Fruit fly (Drosophila melanogaster) whole organism, embryonic: Measurements from ENCODE around the gene Gpdh3.
A peak's percentile ranks its signal among the peaks of the same experiment; 100 is the strongest.

ENCODE experiments used
- Atf3 ChIP-seq: fragments of 200-800 bp; sonication (Bioruptor generic); optimal IDR thresholded peaks from 3 replicates; lab custom pipeline; 2016; ENCODE audit warnings: missing biosample characterization, missing genetic modification characterization
- CG10959 ChIP-seq: fragments of 200-800 bp; sonication (Bioruptor generic); IDR thresholded peaks from 2 replicates; pipeline ENCODE4 v1.3.6; 2022; ENCODE audit warnings: missing biosample characterization, missing genetic modification characterization
- CG11560 ChIP-seq: fragments of 200-800 bp; sonication (Bioruptor generic); IDR thresholded peaks from 3 replicates; pipeline ENCODE4 v1.3.6; 2022; ENCODE audit warnings: missing biosample characterization, missing genetic modification characterization
- CG12769 ChIP-seq: fragments of 200-800 bp; sonication (Bioruptor generic); optimal IDR thresholded peaks from 2 replicates; lab custom pipeline; 2019; ENCODE audit warnings: missing biosample characterization, mild to moderate bottlenecking, missing genetic modification characterization, moderate library complexity
- CG14014 ChIP-seq: fragments of 200-800 bp; sonication (Bioruptor generic); IDR thresholded peaks from 2 replicates; pipeline ENCODE4 v1.3.6; 2022; ENCODE audit warnings: missing biosample characterization, missing genetic modification characterization
- CG15073 ChIP-seq: fragments of 200-800 bp; sonication (Bioruptor generic); optimal IDR thresholded peaks from 2 replicates; lab custom pipeline; 2016; ENCODE audit warnings: missing biosample characterization, missing genetic modification characterization
- CG16779 ChIP-seq: fragments of 200-800 bp; sonication (Bioruptor generic); IDR thresholded peaks from 2 replicates; pipeline ENCODE4 v1.3.6; 2022; ENCODE audit warnings: missing biosample characterization, missing genetic modification characterization
- CG2678 ChIP-seq: fragments of 200-800 bp; sonication (Bioruptor generic); optimal IDR thresholded peaks from 3 replicates; lab custom pipeline; 2019; ENCODE audit warnings: missing biosample characterization, mild to moderate bottlenecking, missing genetic modification characterization, moderate library complexity
- CG3065 ChIP-seq: fragments of 200-800 bp; sonication (Bioruptor generic); optimal IDR thresholded peaks from 2 replicates; lab custom pipeline; 2016; ENCODE audit warnings: missing biosample characterization, missing genetic modification characterization
- CG31224 ChIP-seq: fragments of 200-800 bp; sonication (Bioruptor generic); IDR thresholded peaks from 2 replicates; pipeline ENCODE4 v1.3.6; 2022; ENCODE audit warnings: missing biosample characterization, missing genetic modification characterization
- CG33213 ChIP-seq: fragments of 200-800 bp; sonication (Bioruptor generic); optimal IDR thresholded peaks from 3 replicates; lab custom pipeline; 2016; ENCODE audit warnings: missing biosample characterization, missing genetic modification characterization
- CG4404 ChIP-seq: fragments of 200-800 bp; sonication (Bioruptor generic); IDR thresholded peaks from 2 replicates; pipeline ENCODE4 v1.3.6; 2022; ENCODE audit warnings: missing biosample characterization, missing genetic modification characterization
- CG5245 ChIP-seq: fragments of 200-800 bp; sonication (Bioruptor generic); optimal IDR thresholded peaks from 3 replicates; lab custom pipeline; 2016; ENCODE audit warnings: missing biosample characterization, missing genetic modification characterization
- CG6683 ChIP-seq: fragments of 200-800 bp; sonication (Bioruptor generic); optimal IDR thresholded peaks from 2 replicates; lab custom pipeline; 2017; ENCODE audit warnings: missing biosample characterization, mild to moderate bottlenecking, missing genetic modification characterization, missing genetic modification reagents
- CG7839 ChIP-seq: fragments of 200-800 bp; sonication (Bioruptor generic); optimal IDR thresholded peaks from 3 replicates; lab custom pipeline; 2018; ENCODE audit warnings: missing biosample characterization, mild to moderate bottlenecking, missing genetic modification characterization, moderate library complexity
- Fer3 ChIP-seq: fragments of 200-800 bp; sonication (Bioruptor generic); optimal IDR thresholded peaks from 2 replicates; lab custom pipeline; 2018; ENCODE audit warnings: missing biosample characterization, mild to moderate bottlenecking, missing genetic modification characterization, moderate library complexity
- HHEX ChIP-seq: fragments of 200-800 bp; sonication (Bioruptor generic); optimal IDR thresholded peaks from 3 replicates; lab custom pipeline; 2017; ENCODE audit warnings: missing biosample characterization, mild to moderate bottlenecking, missing genetic modification characterization, missing genetic modification reagents
- Hmx ChIP-seq: fragments of 200-800 bp; sonication (Bioruptor generic); optimal IDR thresholded peaks from 2 replicates; lab custom pipeline; 2016; ENCODE audit warnings: missing biosample characterization, missing genetic modification characterization
- Lim3 ChIP-seq: fragments of 200-800 bp; sonication (Bioruptor generic); IDR thresholded peaks from 2 replicates; pipeline ENCODE4 v1.3.6; 2022; ENCODE audit warnings: missing biosample characterization, missing genetic modification characterization
- NC2α ChIP-seq: fragments of 200-800 bp; sonication (Bioruptor generic); optimal IDR thresholded peaks from 2 replicates; lab custom pipeline; 2016; ENCODE audit warnings: missing biosample characterization, missing genetic modification characterization
- NK7.1 ChIP-seq: fragments of 200-800 bp; sonication (Bioruptor generic); optimal IDR thresholded peaks from 3 replicates; lab custom pipeline; 2016; ENCODE audit warnings: missing biosample characterization, missing genetic modification characterization
- Opbp ChIP-seq: fragments of 200-800 bp; sonication (Bioruptor generic); IDR thresholded peaks from 3 replicates; pipeline ENCODE4 v1.3.6; 2022; ENCODE audit warnings: missing biosample characterization, missing genetic modification characterization; ENCODE audit not compliant: partially characterized antibody
- Ssrp ChIP-seq: fragments of 200-800 bp; sonication (Bioruptor generic); optimal IDR thresholded peaks from 2 replicates; lab custom pipeline; 2018; ENCODE audit warnings: missing biosample characterization, mild to moderate bottlenecking, missing genetic modification characterization, moderate library complexity
- Xrp1 ChIP-seq: fragments of 200-800 bp; sonication (Bioruptor generic); IDR thresholded peaks from 2 replicates; pipeline ENCODE4 v1.3.6; 2022; ENCODE audit warnings: missing biosample characterization, missing genetic modification characterization
- abd-A ChIP-seq: fragments of 200-800 bp; sonication (Bioruptor generic); optimal IDR thresholded peaks from 3 replicates; lab custom pipeline; 2019; ENCODE audit warnings: missing biosample characterization, mild to moderate bottlenecking, missing genetic modification characterization, moderate library complexity
- ato ChIP-seq: fragments of 200-800 bp; sonication (Bioruptor generic); IDR thresholded peaks from 2 replicates; pipeline ENCODE4 v1.3.6; 2022; ENCODE audit warnings: missing biosample characterization, missing genetic modification characterization; ENCODE audit not compliant: partially characterized antibody
- bab2 ChIP-seq: fragments of 200-800 bp; sonication (Bioruptor generic); optimal IDR thresholded peaks from 2 replicates; lab custom pipeline; 2016; ENCODE audit warnings: missing biosample characterization, missing genetic modification characterization
- bcd ChIP-seq: fragments of 200-800 bp; sonication (Bioruptor generic); optimal IDR thresholded peaks from 2 replicates; lab custom pipeline; 2017; ENCODE audit warnings: missing biosample characterization, mild to moderate bottlenecking, missing genetic modification characterization
- caup ChIP-seq: fragments of 200-800 bp; sonication (Bioruptor generic); optimal IDR thresholded peaks from 3 replicates; lab custom pipeline; 2017; ENCODE audit warnings: missing biosample characterization, mild to moderate bottlenecking, missing genetic modification characterization, moderate library complexity; ENCODE audit not compliant: severe bottlenecking
- cg ChIP-seq: fragments of 200-800 bp; sonication (Bioruptor generic); optimal IDR thresholded peaks from 3 replicates; lab custom pipeline; 2019; ENCODE audit warnings: missing biosample characterization, mild to moderate bottlenecking, missing genetic modification characterization, moderate library complexity
- chif ChIP-seq, 2 experiments: fragments of 200-800 bp; sonication (Bioruptor generic); optimal IDR thresholded peaks; 3 replicates each; lab custom pipeline; 2016; ENCODE audit warnings: missing biosample characterization in 2 of 2, missing genetic modification characterization in 2 of 2
- chinmo ChIP-seq: fragments of 200-800 bp; sonication (Bioruptor generic); IDR thresholded peaks from 4 replicates; pipeline ENCODE4 v1.3.6; 2022; ENCODE audit warnings: missing biosample characterization, missing genetic modification characterization; ENCODE audit not compliant: partially characterized antibody
- en ChIP-seq: fragments of 200-800 bp; sonication (Bioruptor generic); optimal IDR thresholded peaks from 2 replicates; lab custom pipeline; 2016; ENCODE audit warnings: missing biosample characterization, missing genetic modification characterization
- esg ChIP-seq: fragments of 200-800 bp; sonication (Bioruptor generic); conservative IDR thresholded peaks from 2 replicates; pipeline ENCODE4 v1.3.6; 2022; ENCODE audit warnings: missing biosample characterization, missing genetic modification characterization
- eve ChIP-seq, 2 experiments: fragments of >200 bp; optimal IDR thresholded peaks; 2 replicates each; lab custom pipeline; 2017; ENCODE audit warnings: missing biosample characterization in 2 of 2, missing genetic modification characterization in 2 of 2
- exex ChIP-seq: fragments of 200-800 bp; sonication (Bioruptor generic); optimal IDR thresholded peaks from 4 replicates; lab custom pipeline; 2018; ENCODE audit warnings: missing biosample characterization, mild to moderate bottlenecking, missing genetic modification characterization, moderate library complexity
- gem ChIP-seq: fragments of 200-800 bp; sonication (Bioruptor generic); optimal IDR thresholded peaks from 2 replicates; lab custom pipeline; 2019; ENCODE audit warnings: missing biosample characterization, mild to moderate bottlenecking, missing genetic modification characterization, moderate library complexity
- gsb-n ChIP-seq: fragments of 200-800 bp; sonication (Bioruptor generic); optimal IDR thresholded peaks from 3 replicates; lab custom pipeline; 2018; ENCODE audit warnings: missing biosample characterization, mild to moderate bottlenecking, missing genetic modification characterization
- ham ChIP-seq: fragments of 200-800 bp; sonication (Bioruptor generic); IDR thresholded peaks from 2 replicates; pipeline ENCODE4 v1.3.6; 2022; ENCODE audit warnings: missing biosample characterization, missing genetic modification characterization
- jigr1 ChIP-seq: fragments of 200-800 bp; sonication (Bioruptor generic); IDR thresholded peaks from 3 replicates; pipeline ENCODE4 v1.3.6; 2022; ENCODE audit warnings: missing biosample characterization, missing genetic modification characterization
- jing ChIP-seq: fragments of 200-800 bp; sonication (Bioruptor generic); optimal IDR thresholded peaks from 2 replicates; lab custom pipeline; 2018; ENCODE audit warnings: missing biosample characterization, mild to moderate bottlenecking, missing genetic modification characterization
- lov ChIP-seq, 2 experiments: fragments of 200-800 bp in 1 of 2; fragments of >200 bp in 1 of 2; sonication (Bioruptor generic) in 1 of 2; IDR thresholded peaks in 1 of 2; optimal IDR thresholded peaks in 1 of 2; 2 replicates in 1 of 2; 3 replicates in 1 of 2; pipeline versions ENCODE4 v1.3.6 to Lab custom; 2017 to 2022; ENCODE audit warnings: missing biosample characterization in 1 of 2, missing genetic modification characterization in 1 of 2
- mld ChIP-seq: fragments of 200-800 bp; sonication (Bioruptor generic); IDR thresholded peaks from 3 replicates; pipeline ENCODE4 v1.3.6; 2022; ENCODE audit warnings: missing biosample characterization, missing genetic modification characterization; ENCODE audit not compliant: partially characterized antibody
- pho ChIP-seq: fragments of 200-800 bp; sonication (Bioruptor generic); optimal IDR thresholded peaks from 2 replicates; lab custom pipeline; 2016; ENCODE audit warnings: missing biosample characterization, missing genetic modification characterization
- pnt ChIP-seq: fragments of 200-800 bp; sonication (Bioruptor generic); optimal IDR thresholded peaks from 3 replicates; lab custom pipeline; 2016; ENCODE audit warnings: missing biosample characterization, missing genetic modification characterization
- pum ChIP-seq: fragments of 200-800 bp; sonication (Bioruptor generic); optimal IDR thresholded peaks from 2 replicates; lab custom pipeline; 2016; ENCODE audit warnings: missing biosample characterization, missing genetic modification characterization
- rib ChIP-seq: fragments of 200-800 bp; sonication (Bioruptor generic); IDR thresholded peaks from 2 replicates; pipeline ENCODE4 v1.3.6; 2022; ENCODE audit warnings: missing biosample characterization, missing genetic modification characterization
- slp2 ChIP-seq: fragments of 200-800 bp; sonication (Bioruptor generic); optimal IDR thresholded peaks from 2 replicates; lab custom pipeline; 2016; ENCODE audit warnings: missing biosample characterization, missing genetic modification characterization
- tll ChIP-seq, 2 experiments: fragments of 200-800 bp in 1 of 2; fragments of >200 bp in 1 of 2; sonication (Bioruptor generic) in 1 of 2; optimal IDR thresholded peaks; 2 replicates each; lab custom pipeline; 2017 to 2019; ENCODE audit warnings: missing biosample characterization in 2 of 2, missing genetic modification characterization in 2 of 2, mild to moderate bottlenecking in 1 of 2, moderate library complexity in 1 of 2
- twi ChIP-seq: fragments of 200-800 bp; optimal IDR thresholded peaks from 2 replicates; lab custom pipeline; 2019; ENCODE audit warnings: missing biosample characterization, mild to moderate bottlenecking, missing genetic modification characterization, moderate library complexity

The Gpdh3 gene

DNA sequence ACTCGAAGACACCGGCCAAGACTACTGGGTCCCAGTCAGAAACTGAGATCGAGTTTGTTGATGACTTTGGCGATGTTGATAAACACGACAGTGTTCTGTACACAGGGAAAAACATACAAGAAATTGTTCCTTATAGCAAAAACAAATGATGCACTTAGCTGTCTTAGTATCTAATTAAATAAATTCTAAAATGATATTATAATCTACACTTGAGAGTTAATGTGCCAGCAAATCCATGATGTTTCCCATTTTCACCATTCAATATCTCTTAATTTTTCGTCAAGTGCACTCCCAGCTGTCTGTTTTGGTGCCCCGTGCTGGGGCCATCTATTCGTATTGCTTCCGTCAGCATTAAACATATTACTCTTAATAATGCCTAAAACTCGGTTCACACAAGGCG is 18.4 kb downstream of the Gpdh3 start (continued):
- no peak for TF ChIP-seq gsb-n (tag; lab: Kevin White, UChicago)
- TF ChIP-seq NC2α (GFP tag; lab: Kevin White, UChicago) = no peak
- TF ChIP-seq CG14014 = peak; percentile 29; the same call in 1 of the 2 replicates
- no peak for TF ChIP-seq exex
- TF ChIP-seq CG4404 = no peak
- no peak for TF ChIP-seq mld (GFP tag; lab: Robert Waterston, UW)
- TF ChIP-seq CG3065 (GFP tag; lab: Kevin White, UChicago) = no peak
- no peak for TF ChIP-seq Ssrp (tag; lab: Kevin White, UChicago)
- no peak for TF ChIP-seq Hmx (GFP tag; lab: Kevin White, UChicago)
- TF ChIP-seq bab2 (GFP tag; lab: Kevin White, UChicago) = no peak
- TF ChIP-seq pnt (GFP tag; lab: Kevin White, UChicago) = no peak
- peak; percentile 40 for TF ChIP-seq CG12769 (tag; lab: Kevin White, UChicago)
- TF ChIP-seq pum (GFP tag; lab: Kevin White, UChicago) = no peak
- no peak for TF ChIP-seq CG7839
- TF ChIP-seq Xrp1 (GFP tag; lab: Robert Waterston, UW) = peak; percentile 54; the same call in 1 of the 2 replicates
- no peak for TF ChIP-seq Fer3 (tag; lab: Kevin White, UChicago)
- no peak for TF ChIP-seq gem (tag; lab: Kevin White, UChicago)
- TF ChIP-seq jigr1 (GFP tag; lab: Robert Waterston, UW) = no peak
- TF ChIP-seq en = no peak
- no peak for TF ChIP-seq lov (optimal IDR thresholded peaks at IDR 0.05; lab: Kevin White, UChicago)
- no peak for TF ChIP-seq lov (GFP tag; IDR thresholded peaks at IDR 0.05; lab: Robert Waterston, UW)
- no peak for TF ChIP-seq jing (GFP tag; lab: Kevin White, UChicago)
- no peak for TF ChIP-seq chinmo
- no peak for TF ChIP-seq caup (GFP tag; lab: Kevin White, UChicago)
- no peak for TF ChIP-seq CG16779
- no peak for TF ChIP-seq pho (GFP tag; lab: Kevin White, UChicago)
- TF ChIP-seq Lim3 (GFP tag; lab: Robert Waterston, UW) = no peak
- TF ChIP-seq Atf3 (GFP tag; lab: Kevin White, UChicago) = no peak
- TF ChIP-seq CG2678 (tag; lab: Kevin White, UChicago) = no peak
- TF ChIP-seq abd-A (tag; lab: Kevin White, UChicago) = no peak
- peak; percentile 27 for TF ChIP-seq bcd
- TF ChIP-seq ato = no peak
- TF ChIP-seq CG31224 = peak; percentile 42; the same call in 1 of the 2 replicates
- TF ChIP-seq ham (GFP tag; lab: Robert Waterston, UW) = no peak
- TF ChIP-seq chif (GFP tag; optimal IDR thresholded peaks at IDR 0.05; lab: Kevin White, UChicago) = peak in 1 of 2 experiments; percentile 7
- no peak for TF ChIP-seq CG11560 (tag; lab: Robert Waterston, UW)
- no peak for TF ChIP-seq slp2 (GFP tag; lab: Kevin White, UChicago)
- TF ChIP-seq CG15073 = no peak
- no peak for TF ChIP-seq CG33213 (GFP tag; lab: Kevin White, UChicago)
- TF ChIP-seq cg = no peak
- TF ChIP-seq CG6683 = no peak
- no peak for TF ChIP-seq Opbp (GFP tag; lab: Robert Waterston, UW)
- no peak for TF ChIP-seq NK7.1 (GFP tag; lab: Kevin White, UChicago)
- TF ChIP-seq CG5245 (GFP tag; lab: Kevin White, UChicago) = peak; percentile 12
- TF ChIP-seq tll (GFP tag; optimal IDR thresholded peaks at IDR 0.05; lab: Kevin White, UChicago) = no peak
- no peak for TF ChIP-seq twi (tag; lab: Kevin White, UChicago)
- TF ChIP-seq CG10959 (GFP tag; lab: Robert Waterston, UW) = peak; percentile 17; the same call in 1 of the 2 replicates
- peak; percentile 23 for TF ChIP-seq HHEX
- peak; percentile 43 for TF ChIP-seq esg (GFP tag; lab: Robert Waterston, UW)
- TF ChIP-seq eve (GFP tag; optimal IDR thresholded peaks at IDR 0.05; lab: Kevin White, UChicago) = no peak
- TF ChIP-seq rib (GFP tag; lab: Robert Waterston, UW) = no peak
